Worm (Caenorhabditis elegans) whole organism, L4 larva: Measurements from ENCODE around the gene fbxa-170.

Experiments used
- ZK337.2 ChIP-seq: fragments of 200-800 bp; sonication (Bioruptor generic); IDR thresholded peaks from 2 replicates; pipeline ENCODE4 v1.3.6; 2022; ENCODE audit warnings: missing genetic modification reagents, missing genetic modification characterization, missing compliant biosample characterization
- ZK546.5 ChIP-seq, 2 experiments: sonication (generic microtip); optimal IDR thresholded peaks; 2 replicates each; lab custom pipeline; 2017; ENCODE audit warnings: missing biosample characterization in 2 of 2, missing genetic modification characterization in 2 of 2
- ama-1 ChIP-seq: fragments of 150-350 bp; optimal IDR thresholded peaks from 2 replicates; lab custom pipeline; 2014; ENCODE audit warnings: inconsistent platforms, mixed read lengths
- ceh-82 ChIP-seq: sonication (generic microtip); optimal IDR thresholded peaks from 2 replicates; lab custom pipeline; 2017; ENCODE audit warnings: missing biosample characterization, missing genetic modification characterization
- fkh-10 ChIP-seq: fragments of 150-350 bp; optimal IDR thresholded peaks from 2 replicates; lab custom pipeline; 2014; ENCODE audit warnings: missing biosample characterization, missing genetic modification reagents, missing genetic modification characterization
- mdt-29 ChIP-seq: fragments of 200-800 bp; sonication (Bioruptor generic); IDR thresholded peaks from 2 replicates; pipeline ENCODE4 v1.3.6; 2022; ENCODE audit warnings: missing genetic modification reagents, missing genetic modification characterization, missing compliant biosample characterization
- mxl-3 ChIP-seq: fragments of 200-800 bp; sonication (Bioruptor generic); optimal IDR thresholded peaks from 2 replicates; lab custom pipeline; 2018; ENCODE audit warnings: mild to moderate bottlenecking, missing genetic modification characterization, missing compliant biosample characterization
- nhr-10 ChIP-seq: fragments of 150-350 bp; optimal IDR thresholded peaks from 2 replicates; lab custom pipeline; 2014; ENCODE audit warnings: missing biosample characterization, missing genetic modification characterization
- nhr-237 ChIP-seq: sonication (generic microtip); optimal IDR thresholded peaks from 2 replicates; lab custom pipeline; 2017; ENCODE audit warnings: missing biosample characterization, missing genetic modification characterization
- pha-4 ChIP-seq, 2 experiments: fragments of 150-350 bp in 1 of 2; fragments of 200-800 bp in 1 of 2; sonication (Bioruptor generic) in 1 of 2; IDR thresholded peaks in 1 of 2; optimal IDR thresholded peaks in 1 of 2; 2 replicates each; pipeline versions ENCODE4 v1.3.6 to Lab custom; 2014 to 2022; ENCODE audit warnings: missing genetic modification characterization in 2 of 2, missing genetic modification reagents in 2 of 2, missing biosample characterization in 1 of 2, missing compliant biosample characterization in 1 of 2
- pqm-1 ChIP-seq: sonication (generic microtip); optimal IDR thresholded peaks from 2 replicates; lab custom pipeline; 2017; ENCODE audit warnings: missing biosample characterization, missing genetic modification characterization
- unc-62 ChIP-seq, 3 experiments: fragments of 150-350 bp in 1 of 3; sonication (generic microtip); optimal IDR thresholded peaks in 2 of 3; peaks in 1 of 3; 1 replicate in 1 of 3; 2 replicates in 2 of 3; lab custom pipeline; 2014 to 2017; ENCODE audit warnings: missing biosample characterization in 3 of 3, missing genetic modification characterization in 3 of 3, missing genetic modification reagents in 3 of 3, missing genotype in 1 of 3
- zip-11 ChIP-seq: fragments of 200-800 bp; sonication (Bioruptor generic); IDR thresholded peaks from 2 replicates; pipeline ENCODE4 v1.3.6; 2022; ENCODE audit warnings: missing genetic modification characterization, missing compliant biosample characterization

- TF ChIP-seq unc-62 (GFP tag; optimal IDR thresholded peaks at IDR 0.05 in 1 of 2; lab: Kevin White, UChicago) (no peak), unc-62 (tag; optimal IDR thresholded peaks at IDR 0.05; lab: Kevin White, UChicago) (no peak), nhr-10 (tag; lab: Kevin White, UChicago) (no peak), ceh-82 (tag; lab: Kevin White, UChicago) (no peak), nhr-237 (no peak), mxl-3 (GFP tag; lab: Kevin White, UChicago) (no peak), pha-4 (GFP tag; IDR thresholded peaks at IDR 0.05; lab: Robert Waterston, UW) (no peak), pha-4 (tag; optimal IDR thresholded peaks at IDR 0.05; lab: Kevin White, UChicago) (no peak), ama-1 (no peak), pqm-1 (no peak), ZK337.2 (GFP tag; lab: Robert Waterston, UW) (no peak), ZK546.5 (tag; optimal IDR thresholded peaks at IDR 0.05; lab: Kevin White, UChicago) (no peak), mdt-29 (no peak), zip-11 (GFP tag; lab: Robert Waterston, UW) (no peak), fkh-10 (GFP tag; lab: Kevin White, UChicago) (no peak)
Observed at ce11 chrX:1698476-1698875, 20.6 kb upstream of the fbxa-170 start.
